Worm (Caenorhabditis elegans): ENCODE data around the gene ZK512.7.

ZK512.7 gene

ce11 chrIII:9162634-9163118, 24.2 kb upstream of the ZK512.7 start, which contains the start of gene dgk-3:
Gene dgk-3 (plus strand): TSS chrIII:9163068.
- TF ChIP-seq ces-1 (GFP tag; optimal IDR thresholded peaks at IDR 0.05), result no peak
- no peak for TF ChIP-seq mls-2 (tag; optimal IDR thresholded peaks at IDR 0.05)
- TF ChIP-seq elt-1 (tag; optimal IDR thresholded peaks at IDR 0.05; ENCODE audit: borderline replicate concordance, insufficient read depth), result no peak
- TF ChIP-seq sem-2 (GFP tag; optimal IDR thresholded peaks at IDR 0.05), result no peak
- no peak for TF ChIP-seq M03D4.4 (tag; optimal IDR thresholded peaks at IDR 0.05)
- TF ChIP-seq nhr-28 (tag; optimal IDR thresholded peaks at IDR 0.05), result no peak
- TF ChIP-seq bed-3 (GFP tag; optimal IDR thresholded peaks at IDR 0.05), result no peak

- TF ChIP-seq drap-1 (GFP tag; optimal IDR thresholded peaks at IDR 0.05) (no peak), M03D4.4 (tag; optimal IDR thresholded peaks at IDR 0.05) (no peak), elt-1 (tag; optimal IDR thresholded peaks at IDR 0.05; ENCODE audit: borderline replicate concordance, insufficient read depth) (no peak), nhr-76 (tag; optimal IDR thresholded peaks at IDR 0.05) (no peak), ztf-11 (tag; optimal IDR thresholded peaks at IDR 0.05) (no peak), elt-3 (tag; optimal IDR thresholded peaks at IDR 0.05) (no peak), bed-3 (GFP tag; optimal IDR thresholded peaks at IDR 0.05) (no peak), lin-13 (tag; optimal IDR thresholded peaks at IDR 0.05) (no peak), cnd-1 (tag; optimal IDR thresholded peaks at IDR 0.05) (no peak), unc-62 (GFP tag; optimal IDR thresholded peaks at IDR 0.05) (no peak), flh-1 (GFP tag; optimal IDR thresholded peaks at IDR 0.05) (no peak), pha-4 (tag; optimal IDR thresholded peaks at IDR 0.05) (no peak), ceh-43 (GFP tag; optimal IDR thresholded peaks at IDR 0.05) (no peak), sptf-1 (tag; optimal IDR thresholded peaks at IDR 0.05) (no peak), ham-2 (GFP tag; optimal IDR thresholded peaks at IDR 0.05) (no peak), lsy-2 (tag; optimal IDR thresholded peaks at IDR 0.05) (no peak), blmp-1 (tag; optimal IDR thresholded peaks at IDR 0.05) (no peak), tbx-8 (GFP tag; optimal IDR thresholded peaks at IDR 0.05) (no peak), hlh-1 (tag; optimal IDR thresholded peaks at IDR 0.05) (no peak), nhr-28 (tag; optimal IDR thresholded peaks at IDR 0.05) (no peak)
Observed at ce11 chrIII:9161553-9161952, 23.1 kb upstream of the ZK512.7 start, which contains the start of gene ptr-9. Gene ptr-9 (minus strand): TSS chrIII:9161653.

DNA sequence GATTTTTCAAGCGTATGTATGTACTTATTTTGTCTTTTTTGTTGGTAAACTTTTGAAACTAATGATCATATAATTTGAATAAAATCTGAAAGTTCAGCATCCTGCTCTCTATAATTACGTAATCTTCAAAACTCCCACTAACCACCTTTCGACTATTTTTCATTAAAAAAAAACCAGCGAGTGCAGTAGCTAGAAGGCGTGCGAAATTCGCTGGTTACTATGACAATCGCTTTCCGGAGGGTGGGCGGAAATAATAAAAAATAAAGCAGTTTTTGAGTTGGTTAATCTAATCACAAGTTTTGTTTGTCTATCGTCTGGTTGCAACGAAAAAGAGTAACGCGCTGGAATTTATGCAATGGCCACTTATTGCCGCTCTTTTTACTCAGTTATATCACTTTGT, 16.3 kb upstream of the ZK512.7 start, which contains the start of gene irld-34:
irld-34 (plus strand) TSS at position 301 of the 400 bp plus-strand sequence.
- TF ChIP-seq zip-8 (tag; optimal IDR thresholded peaks at IDR 0.05), result peak; percentile 24
- no peak for TF ChIP-seq ztf-11 (tag; optimal IDR thresholded peaks at IDR 0.05)
- TF ChIP-seq blmp-1 (tag; optimal IDR thresholded peaks at IDR 0.05), result no peak
- no peak for TF ChIP-seq ceh-83 (GFP tag; optimal IDR thresholded peaks at IDR 0.05)
- no peak for TF ChIP-seq lsy-2 (tag; optimal IDR thresholded peaks at IDR 0.05)

DNA sequence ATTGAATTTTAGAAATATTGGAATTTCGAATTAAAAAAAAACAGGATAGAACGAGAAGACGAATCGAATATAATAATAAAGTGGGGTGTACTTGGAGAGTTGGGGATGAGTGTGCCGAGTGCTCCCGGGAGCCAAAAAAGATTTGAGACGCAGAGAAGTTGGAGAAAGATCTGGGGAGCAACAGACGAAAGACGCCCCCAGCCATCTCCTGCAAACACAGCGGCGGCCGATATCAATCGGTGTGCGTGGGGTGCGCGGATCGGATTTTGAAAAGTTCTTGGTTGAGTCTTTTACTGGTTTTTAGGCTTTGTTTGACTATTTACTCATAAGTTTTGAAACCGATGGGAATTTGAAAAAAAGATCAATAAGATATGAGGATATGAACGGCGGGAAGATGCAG, 15.3 kb upstream of the ZK512.7 start, which contains the start of gene nhl-1:
nhl-1 (minus strand) TSS at position 101 of the 400 bp plus-strand sequence.
- TF ChIP-seq ceh-39 (tag; optimal IDR thresholded peaks at IDR 0.05) (no peak), unc-120 (tag; optimal IDR thresholded peaks at IDR 0.05; ENCODE audit: poor library complexity, severe bottlenecking) (no peak), ceh-83 (GFP tag; optimal IDR thresholded peaks at IDR 0.05) (no peak), unc-62 (GFP tag; optimal IDR thresholded peaks at IDR 0.05) (no peak)

DNA sequence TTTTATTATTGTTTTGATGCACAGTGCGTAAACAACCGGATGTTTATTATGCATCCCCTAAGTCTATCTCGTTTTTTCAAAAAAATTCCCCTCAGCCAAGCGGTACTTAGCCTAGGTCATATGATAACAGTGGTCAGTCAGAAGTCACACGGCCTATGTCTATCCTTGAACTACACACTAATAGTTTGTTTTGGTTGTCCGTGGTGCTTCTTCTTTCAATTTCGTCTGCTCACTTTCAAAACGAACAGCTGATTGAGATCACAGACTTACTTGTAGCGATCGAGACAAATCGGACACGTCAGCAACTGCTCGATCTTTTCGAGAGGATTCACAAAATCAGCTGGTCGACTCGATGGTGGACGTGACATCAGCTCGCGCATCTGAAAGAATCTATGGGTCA, 14.4 kb upstream of the ZK512.7 start:
- TF ChIP-seq drap-1 (GFP tag; optimal IDR thresholded peaks at IDR 0.05) (no peak), unc-62 (GFP tag; optimal IDR thresholded peaks at IDR 0.05) (no peak), blmp-1 (tag; optimal IDR thresholded peaks at IDR 0.05) (no peak), cnd-1 (tag; optimal IDR thresholded peaks at IDR 0.05) (no peak)

ce11 chrIII:9151782-9152181, 13.3 kb upstream of the ZK512.7 start:
- no peak for TF ChIP-seq mep-1 (tag; optimal IDR thresholded peaks at IDR 0.05)
- no peak for TF ChIP-seq nhr-76 (tag; optimal IDR thresholded peaks at IDR 0.05)
- TF ChIP-seq unc-62 (GFP tag; optimal IDR thresholded peaks at IDR 0.05), result peak; percentile 5
- TF ChIP-seq hlh-1 (tag; optimal IDR thresholded peaks at IDR 0.05), result peak; percentile 34
- peak; percentile 53 for TF ChIP-seq unc-120 (tag; optimal IDR thresholded peaks at IDR 0.05; ENCODE audit: poor library complexity, severe bottlenecking)
